Fruit fly (Drosophila melanogaster): ENCODE measurements around the gene amd.

amd gene

dm6 chr2L:19162330-19163100, 52.6 kb downstream of the amd start (continued):
- TF ChIP-seq CG32006 (GFP tag; optimal IDR thresholded peaks at IDR 0.05), result peak; percentile 62
- TF ChIP-seq Eip78C (GFP tag), result peak; percentile 94
- peak; percentile 45 for TF ChIP-seq CG6276 (GFP tag; optimal IDR thresholded peaks at IDR 0.05)
- TF ChIP-seq achi (GFP tag; optimal IDR thresholded peaks at IDR 0.05), result peak; percentile 73
- no peak for TF ChIP-seq fd85E (GFP tag; optimal IDR thresholded peaks at IDR 0.05)
- TF ChIP-seq Sox102F (GFP tag; optimal IDR thresholded peaks at IDR 0.05), result peak; percentile 67
- TF ChIP-seq svp (GFP tag), result peak; percentile 88
- TF ChIP-seq CG6163 (GFP tag; IDR thresholded peaks at IDR 0.05), result peak; percentile 5; the same call in 1 of the 3 replicates
- peak; percentile 73 for TF ChIP-seq lz (GFP tag; optimal IDR thresholded peaks at IDR 0.05)
- TF ChIP-seq Hr39 (GFP tag; optimal IDR thresholded peaks at IDR 0.05), result peak; percentile 64
- TF ChIP-seq CG1621 (tag; optimal IDR thresholded peaks at IDR 0.05), result no peak
- TF ChIP-seq Gug (GFP tag; IDR thresholded peaks at IDR 0.05), result no peak
- peak; percentile 77 for TF ChIP-seq topi (GFP tag; optimal IDR thresholded peaks at IDR 0.05)
- TF ChIP-seq pdm3 (GFP tag; optimal IDR thresholded peaks at IDR 0.05), result peak; percentile 62
- TF ChIP-seq CG10631 (GFP tag; optimal IDR thresholded peaks at IDR 0.05), result peak; percentile 54
- no peak for TF ChIP-seq CG6808 (GFP tag; optimal IDR thresholded peaks at IDR 0.05)
- TF ChIP-seq spab (GFP tag; optimal IDR thresholded peaks at IDR 0.05), result no peak
- peak; percentile 66 for TF ChIP-seq Sox15 (GFP tag; optimal IDR thresholded peaks at IDR 0.05)
- TF ChIP-seq Sox14 (GFP tag; optimal IDR thresholded peaks at IDR 0.05), result peak; percentile 34
- TF ChIP-seq vri (GFP tag; optimal IDR thresholded peaks at IDR 0.05), result peak; percentile 65
- TF ChIP-seq net (GFP tag; optimal IDR thresholded peaks at IDR 0.05), result no peak
- peak; percentile 33 for TF ChIP-seq CG7368 (GFP tag; optimal IDR thresholded peaks at IDR 0.05)
- TF ChIP-seq CG34406 (GFP tag; optimal IDR thresholded peaks at IDR 0.05), result peak; percentile 77

DNA sequence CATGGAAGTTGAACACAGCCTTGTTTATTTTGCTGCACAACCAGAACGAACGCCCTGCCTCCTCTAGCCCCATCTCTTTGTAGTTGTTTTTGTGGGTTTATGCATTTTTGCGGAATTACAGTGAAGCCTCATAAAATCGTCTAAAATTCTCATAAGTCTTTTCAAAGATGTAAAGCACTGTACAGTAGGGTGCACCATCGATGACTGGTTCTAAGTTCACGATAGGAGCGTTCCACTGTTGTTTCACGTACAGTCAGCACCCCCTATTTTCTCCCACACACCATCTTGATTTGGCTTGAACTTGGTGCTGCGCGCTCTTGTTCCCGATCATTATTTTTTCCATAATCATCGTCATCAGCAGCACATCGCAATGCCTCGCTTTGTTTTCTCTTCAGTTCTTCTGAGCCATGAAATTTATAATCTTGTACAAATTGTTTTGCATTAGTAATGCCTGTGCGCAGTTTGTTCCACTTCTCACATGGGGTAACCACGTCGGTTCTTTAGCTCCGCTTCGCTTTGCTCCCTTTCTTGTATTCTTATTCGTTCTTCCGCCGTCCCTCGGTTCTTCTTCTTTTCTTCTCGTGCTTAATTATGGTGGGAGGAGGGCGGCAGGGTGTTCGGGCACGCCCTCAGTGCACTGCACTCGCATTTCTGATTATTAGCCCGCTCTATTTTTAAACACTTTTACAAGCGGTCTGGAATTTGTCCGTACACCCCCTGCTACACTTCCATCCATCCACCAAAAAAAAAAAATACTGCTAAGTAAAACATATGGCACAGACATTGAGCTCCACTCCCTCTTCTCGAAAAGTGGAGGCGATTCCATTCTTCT, 53.4 kb downstream of the amd start:
- TF ChIP-seq Hr4 (GFP tag; optimal IDR thresholded peaks at IDR 0.05) (peak; percentile 34), ss (GFP tag; optimal IDR thresholded peaks at IDR 0.05) (peak in 1 of 2 experiments; percentile 23), cyc (GFP tag; optimal IDR thresholded peaks at IDR 0.05) (no peak), acj6 (GFP tag; optimal IDR thresholded peaks at IDR 0.05) (no peak), spab (GFP tag; optimal IDR thresholded peaks at IDR 0.05) (no peak), CG15336 (GFP tag; IDR thresholded peaks at IDR 0.05) (no peak; the same call in 1 of the 2 replicates), CG10631 (GFP tag; optimal IDR thresholded peaks at IDR 0.05) (no peak), CG11294 (GFP tag; IDR thresholded peaks at IDR 0.05) (no peak), CG31627 (GFP tag; optimal IDR thresholded peaks at IDR 0.05) (no peak), Gug (GFP tag; IDR thresholded peaks at IDR 0.05) (no peak), CG4318 (GFP tag; optimal IDR thresholded peaks at IDR 0.05) (no peak), net (GFP tag; optimal IDR thresholded peaks at IDR 0.05) (no peak), Smox (GFP tag; optimal IDR thresholded peaks at IDR 0.05) (no peak), dsx (GFP tag; optimal IDR thresholded peaks at IDR 0.05; ENCODE audit: poor library complexity, severe bottlenecking) (no peak), OdsH (GFP tag; optimal IDR thresholded peaks at IDR 0.05) (peak; percentile 18), Sox102F (GFP tag; optimal IDR thresholded peaks at IDR 0.05) (no peak), CG10669 (GFP tag; optimal IDR thresholded peaks at IDR 0.05) (no peak), CG11762 (GFP tag; optimal IDR thresholded peaks at IDR 0.05; ENCODE audit: insufficient read depth) (no peak), Eip75B (GFP tag; optimal IDR thresholded peaks at IDR 0.05) (no peak), salr (GFP tag; optimal IDR thresholded peaks at IDR 0.05) (no peak), lz (GFP tag; optimal IDR thresholded peaks at IDR 0.05) (no peak), Ets96B (tag; optimal IDR thresholded peaks at IDR 0.05) (no peak), achi (GFP tag; optimal IDR thresholded peaks at IDR 0.05) (no peak), dac (GFP tag; optimal IDR thresholded peaks at IDR 0.05) (no peak), CG8319 (GFP tag; optimal IDR thresholded peaks at IDR 0.05) (no peak), CG32006 (GFP tag; optimal IDR thresholded peaks at IDR 0.05) (peak; percentile 37), CG1621 (tag; optimal IDR thresholded peaks at IDR 0.05) (no peak), CG11902 (GFP tag; optimal IDR thresholded peaks at IDR 0.05) (no peak), CG6163 (GFP tag; IDR thresholded peaks at IDR 0.05) (peak; percentile 62; the same call in 2 of the 3 replicates), CG7368 (GFP tag; optimal IDR thresholded peaks at IDR 0.05) (no peak), Eip93F (GFP tag; optimal IDR thresholded peaks at IDR 0.05) (no peak), Eip78C (GFP tag) (peak; percentile 40), fd85E (GFP tag; optimal IDR thresholded peaks at IDR 0.05) (no peak), CG9139 (GFP tag; optimal IDR thresholded peaks at IDR 0.05) (no peak), CG8632 (GFP tag; optimal IDR thresholded peaks at IDR 0.05) (no peak), pdm3 (GFP tag; optimal IDR thresholded peaks at IDR 0.05) (peak; percentile 6)
